Worm (Caenorhabditis elegans): ENCODE data around the gene ergi-2.

The ergi-2 gene

DNA sequence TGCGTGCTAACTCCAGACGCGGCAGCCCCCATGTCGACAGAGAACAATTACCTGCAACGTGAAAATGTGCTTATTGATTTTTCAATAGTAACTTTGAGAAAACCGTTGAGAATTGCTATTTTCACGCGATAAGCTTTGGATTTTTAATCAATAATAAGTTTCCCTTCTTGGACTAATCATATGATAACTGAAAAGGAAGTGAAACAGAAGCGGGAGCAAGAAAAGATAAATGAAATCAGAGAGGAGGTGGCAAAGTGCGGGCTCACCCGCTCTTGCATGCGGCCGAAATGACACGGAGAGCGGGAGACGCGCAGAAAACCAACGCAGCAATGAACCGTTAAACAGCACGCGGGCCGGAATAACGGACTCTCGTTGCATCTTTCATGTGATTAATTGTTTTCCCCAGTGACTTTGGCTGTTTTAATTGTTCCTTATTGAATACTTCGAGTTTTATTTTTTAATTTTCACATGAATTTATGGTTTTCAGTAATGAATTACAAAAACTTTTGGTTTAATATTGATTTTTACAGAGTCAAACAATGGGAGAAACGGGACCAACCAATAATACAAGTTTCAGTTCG, 36.8 kb downstream of the ergi-2 start, which contains the start of the genes flwr-1 and tbc-1 (continued):
- TF ChIP-seq fkh-4 (tag; optimal IDR thresholded peaks at IDR 0.05; ENCODE audit: borderline replicate concordance) (no peak), lin-15B (tag; optimal IDR thresholded peaks at IDR 0.05) (peak; percentile 2), C04F5.9 (tag; optimal IDR thresholded peaks at IDR 0.05) (no peak), hpl-2 (GFP tag; optimal IDR thresholded peaks at IDR 0.05) (no peak), zip-4 (GFP tag; optimal IDR thresholded peaks at IDR 0.05) (no peak), ztf-4 (tag; optimal IDR thresholded peaks at IDR 0.05) (no peak), ceh-88 (GFP tag; IDR thresholded peaks at IDR 0.05) (no peak), lin-35 (GFP tag; optimal IDR thresholded peaks at IDR 0.05) (peak; percentile 27 to 55), nhr-71 (tag; optimal IDR thresholded peaks at IDR 0.05) (peak; percentile 55), ceh-63 (GFP tag; optimal IDR thresholded peaks at IDR 0.05) (no peak), nhr-20 (tag; optimal IDR thresholded peaks at IDR 0.05) (peak; percentile 17), sup-37 (GFP tag; optimal IDR thresholded peaks at IDR 0.05) (no peak), hlh-4 (tag; optimal IDR thresholded peaks at IDR 0.05) (no peak), hlh-17 (GFP tag; optimal IDR thresholded peaks at IDR 0.05; ENCODE audit: borderline replicate concordance) (no peak), elt-3 (tag; optimal IDR thresholded peaks at IDR 0.05) (no peak), skn-1 (tag; optimal IDR thresholded peaks at IDR 0.05) (peak; percentile 34), nhr-237 (tag; optimal IDR thresholded peaks at IDR 0.05) (no peak), C16A3.4 (tag; optimal IDR thresholded peaks at IDR 0.05) (no peak), jun-1 (tag; optimal IDR thresholded peaks at IDR 0.05) (no peak), mef-2 (tag; optimal IDR thresholded peaks at IDR 0.05) (peak; percentile 3), nhr-11 (tag; optimal IDR thresholded peaks at IDR 0.05) (no peak), nhr-85 (tag) (no peak), xbp-1 (tag; optimal IDR thresholded peaks at IDR 0.05) (peak; percentile 41), egl-13 (tag; optimal IDR thresholded peaks at IDR 0.05) (no peak), aha-1 (tag; optimal IDR thresholded peaks at IDR 0.05) (no peak), grh-1 (GFP tag; IDR thresholded peaks at IDR 0.05) (no peak), nhr-28 (tag; optimal IDR thresholded peaks at IDR 0.05) (no peak), nhr-19 (GFP tag; conservative IDR thresholded peaks at IDR 0.05) (0 out of 2 replicates have a peak, but pooled peaks have one; percentile 31), snu-23 (GFP tag; optimal IDR thresholded peaks at IDR 0.05) (peak; percentile 49), ceh-82 (tag; optimal IDR thresholded peaks at IDR 0.05) (peak in 1 of 3 experiments; percentile 62), sox-4 (tag; optimal IDR thresholded peaks at IDR 0.05) (no peak), egl-27 (tag; optimal IDR thresholded peaks at IDR 0.05) (no peak), unc-62 (GFP tag; optimal IDR thresholded peaks at IDR 0.05) (no peak), tlp-1 (tag; optimal IDR thresholded peaks at IDR 0.05) (no peak), elt-2 (tag; optimal IDR thresholded peaks at IDR 0.05) (no peak), ztf-11 (tag; optimal IDR thresholded peaks at IDR 0.05) (no peak), mab-9 (GFP tag; IDR thresholded peaks at IDR 0.05) (no peak), nhr-77 (tag; optimal IDR thresholded peaks at IDR 0.05) (no peak), isw-1 (GFP tag; IDR thresholded peaks at IDR 0.05) (no peak)

DNA sequence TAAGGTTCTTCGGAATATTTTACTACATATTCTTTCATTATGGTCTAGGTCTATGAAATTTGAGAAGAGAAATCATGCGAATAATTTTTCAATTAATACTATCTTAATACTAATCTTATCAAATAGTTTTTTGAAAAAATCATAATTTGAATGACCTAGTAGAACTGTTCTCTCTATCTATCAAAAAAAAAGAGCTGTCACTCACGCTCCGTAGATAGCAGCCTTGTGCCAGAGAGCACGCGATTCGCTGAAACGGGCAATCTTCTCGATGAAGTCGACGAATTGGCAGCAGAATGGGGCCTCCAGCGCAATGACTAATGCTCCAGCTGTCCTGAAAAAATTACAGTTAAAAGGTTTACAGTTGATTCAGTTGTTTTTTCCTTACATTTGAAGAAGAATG, 37.5 kb downstream of the ergi-2 start:
- TF ChIP-seq ceh-82 (tag; optimal IDR thresholded peaks at IDR 0.05) (no peak), unc-62 (GFP tag; optimal IDR thresholded peaks at IDR 0.05) (no peak), nhr-85 (tag) (no peak), mep-1 (tag; optimal IDR thresholded peaks at IDR 0.05) (no peak), elt-2 (tag; optimal IDR thresholded peaks at IDR 0.05) (no peak), ceh-88 (GFP tag; IDR thresholded peaks at IDR 0.05) (no peak), lin-15B (tag; optimal IDR thresholded peaks at IDR 0.05) (no peak), lin-39 (tag; optimal IDR thresholded peaks at IDR 0.05) (no peak), tbx-2 (tag; optimal IDR thresholded peaks at IDR 0.05) (no peak), irx-1 (tag; optimal IDR thresholded peaks at IDR 0.05) (no peak), snpc-4 (tag; optimal IDR thresholded peaks at IDR 0.05) (no peak), lin-14 (GFP tag; optimal IDR thresholded peaks at IDR 0.05) (no peak), C16A3.4 (tag; optimal IDR thresholded peaks at IDR 0.05) (no peak), aly-2 (tag; optimal IDR thresholded peaks at IDR 0.05) (no peak), swsn-7 (tag; optimal IDR thresholded peaks at IDR 0.05) (no peak), lir-3 (tag; optimal IDR thresholded peaks at IDR 0.05; ENCODE audit: poor library complexity) (no peak), dsc-1 (tag; optimal IDR thresholded peaks at IDR 0.05) (no peak), tlp-1 (tag; optimal IDR thresholded peaks at IDR 0.05) (no peak), hlh-4 (tag; optimal IDR thresholded peaks at IDR 0.05) (no peak), sptf-1 (tag; optimal IDR thresholded peaks at IDR 0.05) (no peak)
